Fruit fly (Drosophila melanogaster): ENCODE measurements around the gene CCT6.
A peak's percentile ranks its signal among the peaks of the same experiment; 100 is the strongest.

DNA sequence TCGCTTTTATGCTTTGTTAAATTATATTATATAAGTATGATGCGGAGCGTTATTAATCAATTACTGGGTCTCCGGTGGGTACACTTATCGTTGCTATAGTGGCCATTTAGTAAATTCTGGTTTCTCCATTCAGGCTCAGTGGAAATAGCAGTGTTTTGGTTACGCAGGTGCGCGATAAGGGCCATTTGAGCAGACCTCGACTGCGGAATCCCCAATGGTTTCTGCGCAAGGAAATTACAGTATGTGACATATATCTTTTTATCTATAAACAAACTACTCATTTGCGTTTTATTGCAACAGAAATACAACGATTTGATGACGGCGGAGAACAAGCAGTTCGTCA is 14.8 kb downstream of the CCT6 start:
- TF ChIP-seq Hr96 (GFP tag; optimal IDR thresholded peaks at IDR 0.05) (no peak), ovo (GFP tag; optimal IDR thresholded peaks at IDR 0.05) (no peak), CG33017 (tag; optimal IDR thresholded peaks at IDR 0.05) (no peak), Clk (GFP tag; optimal IDR thresholded peaks at IDR 0.05) (no peak), pad (GFP tag; optimal IDR thresholded peaks at IDR 0.05) (no peak), kay (GFP tag; ENCODE audit: borderline replicate concordance) (peak; percentile 45), CG11617 (GFP tag; optimal IDR thresholded peaks at IDR 0.05) (no peak)
